Fruit fly (Drosophila melanogaster): ENCODE measurements around the gene sturkopf.

Gene sturkopf

DNA sequence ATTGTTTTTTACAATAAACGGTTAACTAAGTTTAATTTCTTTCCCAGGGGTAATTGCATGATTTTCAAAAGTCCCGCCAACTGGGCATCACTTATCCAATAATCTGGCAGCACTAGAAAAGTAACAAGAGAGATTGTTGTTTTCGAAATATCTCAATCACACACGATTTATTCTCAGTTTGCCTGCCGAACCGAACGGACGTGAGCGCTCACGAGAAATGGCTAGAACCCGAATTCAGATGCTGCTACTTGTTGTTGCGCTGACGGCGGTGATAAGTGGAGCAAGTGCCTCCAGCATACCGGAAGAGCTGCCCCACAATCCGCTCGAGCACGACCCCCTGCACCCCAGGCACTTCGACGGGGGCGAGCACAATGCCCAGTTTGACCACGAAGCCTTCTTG, 14.7 kb downstream of the sturkopf start, which contains the start of gene scf:
TSS of gene scf (plus strand) at position 164 of the 400 bp plus-strand sequence.
- TF ChIP-seq gl (tag; optimal IDR thresholded peaks at IDR 0.05) = no peak
- TF ChIP-seq Ets98B (GFP tag; IDR thresholded peaks at IDR 0.05) = peak; percentile 36; the same call in 1 of the 2 replicates
- no peak for TF ChIP-seq CG15710 (tag; optimal IDR thresholded peaks at IDR 0.05)
- TF ChIP-seq D1 (tag; optimal IDR thresholded peaks at IDR 0.05) = no peak
- TF ChIP-seq EcR (GFP tag; optimal IDR thresholded peaks at IDR 0.05) = peak; percentile 21
- TF ChIP-seq CG4496 (GFP tag; IDR thresholded peaks at IDR 0.05) = peak; percentile 18; the same call in 1 of the 3 replicates
- no peak for TF ChIP-seq CG9948 (tag; optimal IDR thresholded peaks at IDR 0.05)
- 0 out of 2 replicates have a peak, but pooled peaks have one; percentile 16 for TF ChIP-seq CG32121 (GFP tag; IDR thresholded peaks at IDR 0.05)
- TF ChIP-seq rn (GFP tag; IDR thresholded peaks at IDR 0.05) = no peak
- TF ChIP-seq CG8159 (tag; optimal IDR thresholded peaks at IDR 0.05) = no peak

DNA sequence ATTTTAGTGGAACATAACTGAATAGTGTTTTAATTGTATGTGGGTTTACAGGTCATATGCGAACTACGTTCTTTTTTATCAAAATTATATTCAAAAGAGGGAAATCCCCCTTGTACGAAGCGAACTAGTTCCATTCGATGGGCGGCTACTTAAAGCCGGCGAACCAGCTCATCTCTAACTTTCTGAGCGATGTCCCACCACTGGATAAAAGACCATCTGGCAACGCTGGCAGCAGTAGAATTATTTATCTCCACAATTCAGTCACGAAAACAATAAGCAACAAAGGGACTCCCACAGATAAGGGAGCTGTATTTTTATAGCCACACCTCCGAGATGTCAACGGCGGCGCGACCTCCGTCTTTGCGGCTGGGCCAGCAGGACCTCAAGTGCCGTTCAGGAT, 17.5 kb downstream of the sturkopf start, which contains the start of gene Rabex-5:
TSS of gene Rabex-5 (plus strand) at position 221 of the 400 bp plus-strand sequence.
- no peak for TF ChIP-seq Pif1B (GFP tag; optimal IDR thresholded peaks at IDR 0.05)
- no peak for TF ChIP-seq rn (GFP tag; IDR thresholded peaks at IDR 0.05)
- no peak for TF ChIP-seq CG17806 (tag; optimal IDR thresholded peaks at IDR 0.05)
- TF ChIP-seq CG12605 (GFP tag; IDR thresholded peaks at IDR 0.05) = no peak
- TF ChIP-seq CG14655 (GFP tag; optimal IDR thresholded peaks at IDR 0.05) = no peak
- TF ChIP-seq CG4496 (GFP tag; IDR thresholded peaks at IDR 0.05) = 0 out of 3 replicates have a peak, but pooled peaks have one; percentile 25
- TF ChIP-seq CG32121 (GFP tag; IDR thresholded peaks at IDR 0.05) = peak; percentile 34; the same call in 1 of the 2 replicates
- TF ChIP-seq CG8301 (tag; optimal IDR thresholded peaks at IDR 0.05) = no peak
- TF ChIP-seq Snoo (tag; optimal IDR thresholded peaks at IDR 0.05) = no peak
- no peak for TF ChIP-seq CG10348 (GFP tag; IDR thresholded peaks at IDR 0.05)
- no peak for TF ChIP-seq Ets98B (GFP tag; IDR thresholded peaks at IDR 0.05)
- no peak for TF ChIP-seq CG34367 (tag; optimal IDR thresholded peaks at IDR 0.05)
- TF ChIP-seq CG9948 (tag; optimal IDR thresholded peaks at IDR 0.05) = no peak
- TF ChIP-seq D1 (tag; optimal IDR thresholded peaks at IDR 0.05) = no peak
- no peak for TF ChIP-seq CG8159 (tag; optimal IDR thresholded peaks at IDR 0.05)
- no peak for TF ChIP-seq gl (tag; optimal IDR thresholded peaks at IDR 0.05)
- no peak for TF ChIP-seq CG13204 (GFP tag; optimal IDR thresholded peaks at IDR 0.05)
- no peak for TF ChIP-seq Pif1A (GFP tag; optimal IDR thresholded peaks at IDR 0.05)

- TF ChIP-seq CG14655 (GFP tag; optimal IDR thresholded peaks at IDR 0.05) (no peak), CG32121 (GFP tag; IDR thresholded peaks at IDR 0.05) (no peak)
Measured at dm6 chr3L:1294835-1295234, 18.3 kb downstream of the sturkopf start.

DNA sequence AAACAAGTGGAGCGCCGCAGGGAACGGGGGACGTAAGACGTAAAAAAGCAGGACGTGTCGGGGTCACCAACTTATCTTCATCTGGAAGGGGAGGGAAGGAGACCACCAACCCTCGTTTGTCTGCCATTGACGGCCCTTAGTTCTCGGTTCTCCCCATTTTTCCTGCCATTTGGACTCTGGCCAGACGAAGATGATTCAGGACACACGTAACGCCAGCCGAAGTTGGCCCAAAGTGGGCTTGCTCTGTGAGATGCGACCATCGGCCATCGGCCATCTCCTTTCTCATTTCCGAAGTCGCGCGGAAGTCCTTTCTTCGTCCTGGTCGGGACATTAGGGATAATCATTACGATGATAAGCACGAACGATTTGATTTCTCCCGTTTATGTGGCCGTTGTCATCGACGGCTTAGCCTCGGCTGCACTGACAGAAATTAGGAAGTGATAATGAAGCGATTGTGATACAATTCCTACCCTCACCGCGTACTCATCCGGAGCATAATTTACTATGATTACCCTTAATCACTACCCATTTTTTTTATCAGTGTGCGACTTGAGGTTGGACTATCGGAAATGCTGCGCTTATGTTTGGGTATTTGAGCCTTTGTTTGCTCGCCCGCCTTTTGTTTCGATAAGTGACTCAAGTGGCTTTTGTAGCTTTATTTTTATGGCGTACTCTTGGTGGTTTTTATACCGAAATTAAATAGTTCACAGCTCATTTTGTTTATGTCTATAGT, 32.1 kb downstream of the sturkopf start:
- TF ChIP-seq D1 (tag; optimal IDR thresholded peaks at IDR 0.05) = no peak
- TF ChIP-seq CG8301 (tag; optimal IDR thresholded peaks at IDR 0.05) = no peak
- TF ChIP-seq CG15710 (tag; optimal IDR thresholded peaks at IDR 0.05) = no peak
- no peak for TF ChIP-seq CG12605 (GFP tag; IDR thresholded peaks at IDR 0.05)
- TF ChIP-seq CG14655 (GFP tag; optimal IDR thresholded peaks at IDR 0.05) = no peak
- no peak for TF ChIP-seq CG10348 (GFP tag; IDR thresholded peaks at IDR 0.05)
- TF ChIP-seq gl (tag; optimal IDR thresholded peaks at IDR 0.05) = no peak

DNA sequence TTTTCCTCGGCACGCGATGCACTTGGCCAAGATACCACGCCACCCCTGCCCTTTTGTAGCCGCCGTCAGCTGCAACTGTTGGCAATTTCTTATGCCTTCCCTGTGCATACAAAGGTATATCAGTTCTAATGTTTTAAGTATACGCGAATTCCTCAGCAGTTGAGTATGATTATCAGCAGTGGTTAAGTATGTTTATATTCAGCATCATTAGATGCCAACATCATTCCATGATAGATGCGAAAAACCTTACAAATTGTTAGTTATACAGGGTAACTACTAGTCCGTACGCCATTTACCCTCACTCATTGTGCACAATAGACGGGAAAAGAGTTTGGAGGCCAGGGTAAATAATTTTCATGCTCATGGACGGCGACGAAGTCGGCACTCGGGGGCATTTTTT, 33.5 kb downstream of the sturkopf start:
- TF ChIP-seq CG15710 (tag; optimal IDR thresholded peaks at IDR 0.05) = peak; percentile 48
- TF ChIP-seq CG32121 (GFP tag; IDR thresholded peaks at IDR 0.05) = no peak
- TF ChIP-seq CG34367 (tag; optimal IDR thresholded peaks at IDR 0.05) = peak; percentile 36
- TF ChIP-seq rn (GFP tag; IDR thresholded peaks at IDR 0.05) = 0 out of 2 replicates have a peak, but pooled peaks have one; percentile 29
- peak; percentile 40; the same call in 1 of the 3 replicates for TF ChIP-seq CG4496 (GFP tag; IDR thresholded peaks at IDR 0.05)
- TF ChIP-seq Pif1A (GFP tag; optimal IDR thresholded peaks at IDR 0.05) = no peak
- TF ChIP-seq Pif1B (GFP tag; optimal IDR thresholded peaks at IDR 0.05) = no peak
- TF ChIP-seq CG8159 (tag; optimal IDR thresholded peaks at IDR 0.05) = peak; percentile 7
- TF ChIP-seq CG17806 (tag; optimal IDR thresholded peaks at IDR 0.05) = no peak
- peak; percentile 3 for TF ChIP-seq CG14655 (GFP tag; optimal IDR thresholded peaks at IDR 0.05)
- no peak for TF ChIP-seq D1 (tag; optimal IDR thresholded peaks at IDR 0.05)
- peak; percentile 33; the same call in 1 of the 2 replicates for TF ChIP-seq Ets98B (GFP tag; IDR thresholded peaks at IDR 0.05)
- peak; percentile 42; the same call in 1 of the 3 replicates for TF ChIP-seq fd96Ca (GFP tag; IDR thresholded peaks at IDR 0.05)
- no peak for TF ChIP-seq CG8301 (tag; optimal IDR thresholded peaks at IDR 0.05)

- TF ChIP-seq CG13204 (GFP tag; optimal IDR thresholded peaks at IDR 0.05) (no peak), CG15710 (tag; optimal IDR thresholded peaks at IDR 0.05) (no peak), CG14655 (GFP tag; optimal IDR thresholded peaks at IDR 0.05) (peak; percentile 6), CG17806 (tag; optimal IDR thresholded peaks at IDR 0.05) (no peak), CG8159 (tag; optimal IDR thresholded peaks at IDR 0.05) (peak; percentile 4)
Measured at dm6 chr3L:1277937-1278336, 35.2 kb downstream of the sturkopf start.

dm6 chr3L:1275767-1276166, 37.4 kb downstream of the sturkopf start, which contains the start of gene CG32333:
CG32333 (plus strand) TSS chr3L:1275956.
- TF ChIP-seq CG15710 (tag; optimal IDR thresholded peaks at IDR 0.05) = no peak
- TF ChIP-seq gl (tag; optimal IDR thresholded peaks at IDR 0.05) = no peak

All from whole organism, pupa.